Worm (Caenorhabditis elegans): Measurements from ENCODE around the gene sas-7.

sas-7 gene

ce11 chrIII:10294837-10295236, 26.0 kb upstream of the sas-7 start, which contains the start of gene vglu-2:
Gene vglu-2, plus strand, starts transcription at chrIII:10295137.
- no peak for TF ChIP-seq aly-2 (tag; optimal IDR thresholded peaks at IDR 0.05)
- TF ChIP-seq ztf-1 (GFP tag; conservative IDR thresholded peaks at IDR 0.05) = no peak
- TF ChIP-seq F13H6.1 (tag; optimal IDR thresholded peaks at IDR 0.05) = no peak
- no peak for TF ChIP-seq sem-4 (tag; optimal IDR thresholded peaks at IDR 0.05)
- no peak for TF ChIP-seq lsy-2 (tag; optimal IDR thresholded peaks at IDR 0.05)
- TF ChIP-seq blmp-1 (tag; optimal IDR thresholded peaks at IDR 0.05; ENCODE audit: insufficient read depth) = no peak
- TF ChIP-seq mdl-1 (tag; optimal IDR thresholded peaks at IDR 0.05) = no peak
- TF ChIP-seq nhr-25 (tag; optimal IDR thresholded peaks at IDR 0.05) = no peak
- no peak for TF ChIP-seq crh-2 (tag; optimal IDR thresholded peaks at IDR 0.05)
- TF ChIP-seq zag-1 (tag; optimal IDR thresholded peaks at IDR 0.05) = no peak
- TF ChIP-seq mab-5 (tag; optimal IDR thresholded peaks at IDR 0.05) = no peak
- no peak for TF ChIP-seq nhr-10 (tag; optimal IDR thresholded peaks at IDR 0.05)
- no peak for TF ChIP-seq nhr-12 (tag; optimal IDR thresholded peaks at IDR 0.05)
- no peak for TF ChIP-seq nhr-129 (tag; optimal IDR thresholded peaks at IDR 0.05)
- TF ChIP-seq fos-1 (tag; optimal IDR thresholded peaks at IDR 0.05) = no peak
- TF ChIP-seq lin-11 (tag; optimal IDR thresholded peaks at IDR 0.05) = no peak
- TF ChIP-seq nhr-21 (tag; optimal IDR thresholded peaks at IDR 0.05) = no peak

- TF ChIP-seq ceh-16 (tag; optimal IDR thresholded peaks at IDR 0.05) (no peak), snpc-4 (tag; optimal IDR thresholded peaks at IDR 0.05) (peak; percentile 80), elt-3 (tag; optimal IDR thresholded peaks at IDR 0.05) (no peak), sma-3 (GFP tag; optimal IDR thresholded peaks at IDR 0.05) (no peak), gmeb-1 (tag; optimal IDR thresholded peaks at IDR 0.05) (no peak)
These were observed 23.9 kb upstream of the sas-7 start for ce11 chrIII:10296904-10297303.

- TF ChIP-seq ceh-82 (tag; optimal IDR thresholded peaks at IDR 0.05) (no peak), gmeb-1 (tag; optimal IDR thresholded peaks at IDR 0.05) (no peak), mab-5 (tag; optimal IDR thresholded peaks at IDR 0.05) (no peak), ama-1 (optimal IDR thresholded peaks at IDR 0.05) (no peak), unc-39 (tag; optimal IDR thresholded peaks at IDR 0.05) (no peak), alr-1 (tag; optimal IDR thresholded peaks at IDR 0.05) (no peak), lin-11 (tag; optimal IDR thresholded peaks at IDR 0.05) (no peak), dmd-4 (tag; optimal IDR thresholded peaks at IDR 0.05) (no peak), ztf-4 (tag; optimal IDR thresholded peaks at IDR 0.05) (no peak), peb-1 (tag; optimal IDR thresholded peaks at IDR 0.05) (no peak), crh-2 (tag; optimal IDR thresholded peaks at IDR 0.05) (no peak), fos-1 (tag; optimal IDR thresholded peaks at IDR 0.05) (no peak), lin-39 (tag; optimal IDR thresholded peaks at IDR 0.05) (no peak), ztf-11 (tag; optimal IDR thresholded peaks at IDR 0.05) (no peak)
These were observed 20.7 kb upstream of the sas-7 start, which contains the start of gene vglu-3 for ce11 chrIII:10300078-10300477. Gene vglu-3, plus strand, starts transcription at chrIII:10300378.

ce11 chrIII:10305295-10305694, 15.5 kb upstream of the sas-7 start:
- TF ChIP-seq zag-1 (tag; optimal IDR thresholded peaks at IDR 0.05) (no peak), skn-1 (tag; optimal IDR thresholded peaks at IDR 0.05) (no peak), nhr-11 (tag; optimal IDR thresholded peaks at IDR 0.05) (no peak), fos-1 (tag; optimal IDR thresholded peaks at IDR 0.05) (peak; percentile 94), blmp-1 (tag; optimal IDR thresholded peaks at IDR 0.05; ENCODE audit: insufficient read depth) (no peak), egl-27 (tag; optimal IDR thresholded peaks at IDR 0.05) (no peak)

- TF ChIP-seq nhr-6 (tag; optimal IDR thresholded peaks at IDR 0.05) (no peak), ceh-16 (tag; optimal IDR thresholded peaks at IDR 0.05) (peak; percentile 90)
These were observed 14.8 kb upstream of the sas-7 start, which contains the start of gene T07A5.1 for ce11 chrIII:10306049-10306448. Gene T07A5.1, minus strand, starts transcription at chrIII:10306197.

ce11 chrIII:10311016-10311415, 9.8 kb upstream of the sas-7 start, which contains the start of gene T07A5.7:
Gene T07A5.7, minus strand, starts transcription at chrIII:10311116.
- TF ChIP-seq dmd-4 (tag; optimal IDR thresholded peaks at IDR 0.05) (no peak), blmp-1 (tag; optimal IDR thresholded peaks at IDR 0.05; ENCODE audit: insufficient read depth) (no peak), nhr-6 (tag; optimal IDR thresholded peaks at IDR 0.05) (no peak), unc-39 (tag; optimal IDR thresholded peaks at IDR 0.05) (no peak), peb-1 (tag; optimal IDR thresholded peaks at IDR 0.05) (no peak), nhr-25 (tag; optimal IDR thresholded peaks at IDR 0.05) (no peak), lin-39 (tag; optimal IDR thresholded peaks at IDR 0.05) (no peak), egl-27 (tag; optimal IDR thresholded peaks at IDR 0.05) (no peak), unc-62 (GFP tag; optimal IDR thresholded peaks at IDR 0.05) (no peak)
